Worm (Caenorhabditis elegans) whole organism, late embryonic: Measurements from ENCODE around the gene apc-11.

ENCODE experiments used
- Y22D7AL.16 ChIP-seq: sonication (generic microtip); optimal IDR thresholded peaks from 2 replicates; lab custom pipeline; 2016; ENCODE audit warnings: missing genetic modification characterization, missing compliant biosample characterization
- hlh-15 ChIP-seq: sonication (generic microtip); optimal IDR thresholded peaks from 2 replicates; lab custom pipeline; 2016; ENCODE audit warnings: missing genetic modification characterization, missing compliant biosample characterization
- hlh-30 ChIP-seq: sonication (generic microtip); optimal IDR thresholded peaks from 2 replicates; lab custom pipeline; 2017; ENCODE audit warnings: antibody characterized with exemption, missing genetic modification characterization, missing compliant biosample characterization; ENCODE audit not compliant: insufficient read depth

ce11 chrIII:4551963-4552362 lies 42.3 kb downstream of the apc-11 start:
- TF ChIP-seq Y22D7AL.16 (tag; lab: Kevin White, UChicago) (no peak), hlh-30 (tag; lab: Kevin White, UChicago) (no peak), hlh-15 (tag; lab: Kevin White, UChicago) (no peak)
